Fruit fly (Drosophila melanogaster) whole organism, pupa: ENCODE data around the gene PolA2.
A peak's percentile ranks its signal among the peaks of the same experiment; 100 is the strongest.

ENCODE experiments used
- CG10348 ChIP-seq: fragments of 200-800 bp; sonication (Bioruptor generic); IDR thresholded peaks from 2 replicates; pipeline ENCODE4 v1.3.6; 2022; ENCODE audit warnings: missing biosample characterization, missing genetic modification characterization
- CG12605 ChIP-seq: fragments of 200-800 bp; sonication (Bioruptor generic); IDR thresholded peaks from 2 replicates; pipeline ENCODE4 v1.3.6; 2022; ENCODE audit warnings: missing biosample characterization, missing genetic modification characterization
- CG17806 ChIP-seq: fragments of 200-800 bp; sonication (Bioruptor generic); optimal IDR thresholded peaks from 2 replicates; lab custom pipeline; 2018; ENCODE audit warnings: missing biosample characterization, mild to moderate bottlenecking, missing genetic modification characterization, moderate library complexity
- CG34367 ChIP-seq: fragments of 200-800 bp; sonication (Bioruptor generic); optimal IDR thresholded peaks from 2 replicates; lab custom pipeline; 2018; ENCODE audit warnings: missing biosample characterization, mild to moderate bottlenecking, missing genetic modification characterization
- CG4496 ChIP-seq: fragments of 200-800 bp; sonication (Bioruptor generic); IDR thresholded peaks from 3 replicates; pipeline ENCODE4 v1.3.6; 2022; ENCODE audit warnings: missing biosample characterization, missing genetic modification characterization
- CG8301 ChIP-seq: fragments of 200-800 bp; sonication (Bioruptor generic); optimal IDR thresholded peaks from 2 replicates; lab custom pipeline; 2018; ENCODE audit warnings: missing biosample characterization, mild to moderate bottlenecking, missing genetic modification characterization
- CG9948 ChIP-seq: fragments of 200-800 bp; sonication (Bioruptor generic); optimal IDR thresholded peaks from 2 replicates; lab custom pipeline; 2018; ENCODE audit warnings: missing biosample characterization, mild to moderate bottlenecking, missing genetic modification characterization, moderate library complexity
- D1 ChIP-seq: fragments of 200-800 bp; sonication (Bioruptor generic); optimal IDR thresholded peaks from 2 replicates; lab custom pipeline; 2018; ENCODE audit warnings: missing biosample characterization, mild to moderate bottlenecking, missing genetic modification characterization, moderate library complexity
- EcR ChIP-seq: fragments of 200-800 bp; sonication (Bioruptor generic); optimal IDR thresholded peaks from 3 replicates; lab custom pipeline; 2019; ENCODE audit warnings: missing biosample characterization, missing genetic modification characterization, mild to moderate bottlenecking, moderate library complexity, missing genetic modification reagents
- Pif1A ChIP-seq: fragments of 200-800 bp; sonication (Bioruptor generic); optimal IDR thresholded peaks from 3 replicates; lab custom pipeline; 2016; ENCODE audit warnings: missing biosample characterization, missing genetic modification characterization
- Pif1B ChIP-seq: fragments of 200-800 bp; sonication (Bioruptor generic); optimal IDR thresholded peaks from 3 replicates; lab custom pipeline; 2016; ENCODE audit warnings: missing biosample characterization, missing genetic modification characterization
- Snoo ChIP-seq: fragments of 200-800 bp; sonication (Bioruptor generic); optimal IDR thresholded peaks from 3 replicates; lab custom pipeline; 2017; ENCODE audit warnings: missing biosample characterization, mild to moderate bottlenecking, missing genetic modification characterization, inconsistent platforms
- fd96Ca ChIP-seq: fragments of 200-800 bp; sonication (Bioruptor generic); IDR thresholded peaks from 3 replicates; pipeline ENCODE4 v1.3.6; 2022; ENCODE audit warnings: missing biosample characterization, missing genetic modification characterization
- rn ChIP-seq: fragments of 200-800 bp; sonication (Bioruptor generic); IDR thresholded peaks from 2 replicates; pipeline ENCODE4 v1.3.6; 2022; ENCODE audit warnings: missing biosample characterization, missing genetic modification characterization

DNA sequence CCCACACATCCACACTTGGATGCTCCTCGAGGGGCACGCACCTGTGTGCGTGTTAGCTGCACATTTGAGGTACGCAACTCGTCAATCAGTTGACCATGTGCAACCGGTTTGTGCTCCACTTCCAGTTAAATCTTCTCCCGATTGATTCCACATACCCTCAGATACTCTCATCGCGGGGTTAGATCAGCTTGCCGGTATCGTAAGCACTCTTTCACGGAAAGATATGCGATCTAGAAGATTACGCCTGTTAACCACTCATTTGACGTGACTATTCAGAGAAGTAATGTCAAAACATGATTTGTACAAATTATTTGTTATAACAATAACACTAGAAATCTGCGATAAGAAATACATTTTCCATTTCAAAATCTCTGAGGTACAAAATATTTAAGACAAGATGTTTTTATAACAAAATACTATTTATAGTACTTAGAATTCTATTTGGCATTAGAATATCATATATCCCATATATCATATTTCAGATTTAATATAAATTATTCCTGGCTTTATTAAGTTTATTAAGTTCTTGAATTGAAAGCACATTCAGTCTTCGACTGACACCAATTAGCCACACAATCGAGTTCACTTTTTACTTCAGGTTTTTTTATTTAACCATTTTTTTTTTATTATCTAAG, 18.0 kb upstream of the PolA2 start:
- no peak for TF ChIP-seq EcR (GFP tag; lab: Kevin White, UChicago)
- TF ChIP-seq D1 (tag; lab: Kevin White, UChicago): no peak
- TF ChIP-seq Pif1B: no peak
- TF ChIP-seq CG34367 (tag; lab: Kevin White, UChicago): no peak
- no peak for TF ChIP-seq fd96Ca
- TF ChIP-seq CG4496 (GFP tag; lab: Robert Waterston, UW): no peak
- TF ChIP-seq CG10348 (GFP tag; lab: Robert Waterston, UW): no peak
- TF ChIP-seq CG12605 (GFP tag; lab: Robert Waterston, UW): no peak
- no peak for TF ChIP-seq CG17806 (tag; lab: Kevin White, UChicago)
- TF ChIP-seq rn (GFP tag; lab: Robert Waterston, UW): no peak
- TF ChIP-seq Pif1A (GFP tag; lab: Kevin White, UChicago): no peak
- TF ChIP-seq CG9948 (tag; lab: Kevin White, UChicago): no peak
- TF ChIP-seq Snoo (tag; lab: Kevin White, UChicago): no peak
- TF ChIP-seq CG8301 (tag; lab: Kevin White, UChicago): peak; percentile 7
